Fruit fly (Drosophila melanogaster): ENCODE data around the gene TTLL1B.
A peak's percentile ranks its signal among the peaks of the same experiment; 100 is the strongest.

Gene TTLL1B

dm6 chr3L:4606739-4607428 lies 41.2 kb upstream of the TTLL1B start (continued):
- TF ChIP-seq BtbVII (GFP tag; optimal IDR thresholded peaks at IDR 0.05): no peak
- TF ChIP-seq CG4424 (GFP tag; optimal IDR thresholded peaks at IDR 0.05): no peak
- no peak for TF ChIP-seq Kr (GFP tag; optimal IDR thresholded peaks at IDR 0.05)
- peak; percentile 52 for TF ChIP-seq grn (GFP tag; optimal IDR thresholded peaks at IDR 0.05)
- peak; percentile 28 for TF ChIP-seq CG15696 (tag; optimal IDR thresholded peaks at IDR 0.05)
- peak; percentile 51 for TF ChIP-seq CG11504 (tag; optimal IDR thresholded peaks at IDR 0.05)
- no peak for TF ChIP-seq Lim3 (GFP tag; IDR thresholded peaks at IDR 0.05)
- TF ChIP-seq CG3847 (GFP tag; IDR thresholded peaks at IDR 0.05): no peak
- no peak for TF ChIP-seq tll (GFP tag; optimal IDR thresholded peaks at IDR 0.05)
- peak; percentile 30 for TF ChIP-seq CG33557 (GFP tag; optimal IDR thresholded peaks at IDR 0.05)
- TF ChIP-seq Doc2 (GFP tag; IDR thresholded peaks at IDR 0.05): no peak
- no peak for TF ChIP-seq CG1024 (GFP tag; IDR thresholded peaks at IDR 0.05)
- TF ChIP-seq ac (GFP tag; optimal IDR thresholded peaks at IDR 0.05): no peak
- TF ChIP-seq Hr51 (GFP tag; optimal IDR thresholded peaks at IDR 0.05): peak in 1 of 2 experiments; percentile 2
- TF ChIP-seq CG16813 (GFP tag; IDR thresholded peaks at IDR 0.05; ENCODE audit: partially characterized antibody): no peak
- TF ChIP-seq ewg (GFP tag; optimal IDR thresholded peaks at IDR 0.05): no peak
- TF ChIP-seq tup (GFP tag; optimal IDR thresholded peaks at IDR 0.05): no peak
- no peak for TF ChIP-seq CG31365 (tag; optimal IDR thresholded peaks at IDR 0.05)
- no peak for TF ChIP-seq CG3726 (GFP tag; IDR thresholded peaks at IDR 0.05)
- no peak for TF ChIP-seq B-H1 (GFP tag; IDR thresholded peaks at IDR 0.05)
- no peak for TF ChIP-seq NC2β (GFP tag; optimal IDR thresholded peaks at IDR 0.05)
- TF ChIP-seq CG1602 (GFP tag; optimal IDR thresholded peaks at IDR 0.05): no peak
- TF ChIP-seq zfh1 (GFP tag; IDR thresholded peaks at IDR 0.05): 0 out of 3 replicates have a peak, but pooled peaks have one; percentile 4
- no peak for TF ChIP-seq CG7372 (GFP tag; IDR thresholded peaks at IDR 0.05)
- TF ChIP-seq btn (GFP tag; optimal IDR thresholded peaks at IDR 0.05): no peak
- no peak for TF ChIP-seq CG14667 (GFP tag; IDR thresholded peaks at IDR 0.05)
- TF ChIP-seq jumu (GFP tag; optimal IDR thresholded peaks at IDR 0.05): no peak
- TF ChIP-seq CG17802 (tag; optimal IDR thresholded peaks at IDR 0.05): no peak
- no peak for TF ChIP-seq CG11398 (GFP tag; optimal IDR thresholded peaks at IDR 0.05)
- no peak for TF ChIP-seq CG17912 (GFP tag; optimal IDR thresholded peaks at IDR 0.05)
- TF ChIP-seq CG9932 (GFP tag; IDR thresholded peaks at IDR 0.05): no peak
- peak; percentile 35 for TF ChIP-seq CG10543 (GFP tag; optimal IDR thresholded peaks at IDR 0.05)
- TF ChIP-seq Mad (GFP tag; optimal IDR thresholded peaks at IDR 0.05): no peak
- no peak for TF ChIP-seq maf-S (GFP tag; optimal IDR thresholded peaks at IDR 0.05)
- peak; percentile 40 for TF ChIP-seq CG2678 (tag; optimal IDR thresholded peaks at IDR 0.05)
- no peak for TF ChIP-seq ftz-f1 (GFP tag; optimal IDR thresholded peaks at IDR 0.05)
- no peak for TF ChIP-seq ken (GFP tag; IDR thresholded peaks at IDR 0.05)
- TF ChIP-seq CG3065 (GFP tag; optimal IDR thresholded peaks at IDR 0.05): no peak
- TF ChIP-seq emc (GFP tag; optimal IDR thresholded peaks at IDR 0.05): no peak
- no peak for TF ChIP-seq mam (GFP tag; optimal IDR thresholded peaks at IDR 0.05)
- TF ChIP-seq CG9727 (GFP tag; optimal IDR thresholded peaks at IDR 0.05): no peak
- no peak for TF ChIP-seq ap (GFP tag; IDR thresholded peaks at IDR 0.05)
- no peak for TF ChIP-seq CG9609 (GFP tag; optimal IDR thresholded peaks at IDR 0.05)
- TF ChIP-seq lilli (GFP tag; optimal IDR thresholded peaks at IDR 0.05): no peak
- TF ChIP-seq Fer1 (GFP tag; optimal IDR thresholded peaks at IDR 0.05): no peak
- TF ChIP-seq Optix (GFP tag; IDR thresholded peaks at IDR 0.05): no peak
- no peak for TF ChIP-seq stwl (tag; optimal IDR thresholded peaks at IDR 0.05)
- TF ChIP-seq CG1233 (GFP tag; optimal IDR thresholded peaks at IDR 0.05): no peak
- TF ChIP-seq CG12104 (GFP tag; optimal IDR thresholded peaks at IDR 0.05): no peak
- no peak for TF ChIP-seq Ravus (GFP tag; IDR thresholded peaks at IDR 0.05)
- no peak for TF ChIP-seq CG3281 (GFP tag; optimal IDR thresholded peaks at IDR 0.05)

All from whole organism, embryonic.